Worm (Caenorhabditis elegans) whole organism, L2 larva: ENCODE measurements around the gene K12B6.9.

Experiments used
- R02D3.7 ChIP-seq: fragments of 150-350 bp; optimal IDR thresholded peaks from 2 replicates; lab custom pipeline; 2014; ENCODE audit warnings: missing biosample characterization, missing genetic modification characterization
- elt-1 ChIP-seq: fragments of 150-350 bp; optimal IDR thresholded peaks from 2 replicates; lab custom pipeline; 2014; ENCODE audit warnings: missing biosample characterization, missing genetic modification characterization
- elt-3 ChIP-seq: sonication (generic microtip); optimal IDR thresholded peaks from 2 replicates; lab custom pipeline; 2017; ENCODE audit warnings: missing biosample characterization, missing genetic modification characterization
- fos-1 ChIP-seq: fragments of 150-350 bp; optimal IDR thresholded peaks from 2 replicates; lab custom pipeline; 2014; ENCODE audit warnings: missing biosample characterization, missing genetic modification characterization
- lin-13 ChIP-seq: fragments of 150-350 bp; optimal IDR thresholded peaks from 2 replicates; lab custom pipeline; 2014; ENCODE audit warnings: missing biosample characterization, missing genetic modification reagents, missing genetic modification characterization
- lsy-2 ChIP-seq, 2 experiments: fragments of 150-350 bp in 1 of 2; sonication (generic microtip) in 1 of 2; optimal IDR thresholded peaks; 2 replicates each; lab custom pipeline; 2014 to 2017; ENCODE audit warnings: missing biosample characterization in 2 of 2, missing genetic modification characterization in 2 of 2
- nhr-11 ChIP-seq: fragments of 150-350 bp; optimal IDR thresholded peaks from 2 replicates; lab custom pipeline; 2014; ENCODE audit warnings: missing biosample characterization, missing genetic modification characterization
- nhr-12 ChIP-seq: fragments of 150-350 bp; optimal IDR thresholded peaks from 2 replicates; lab custom pipeline; 2014; ENCODE audit warnings: missing biosample characterization, missing genetic modification characterization
- nhr-23 ChIP-seq: fragments of 150-350 bp; optimal IDR thresholded peaks from 2 replicates; lab custom pipeline; 2014; ENCODE audit warnings: missing biosample characterization, missing genetic modification reagents, missing genetic modification characterization
- nhr-25 ChIP-seq: fragments of 150-350 bp; sonication (generic microtip); optimal IDR thresholded peaks from 3 replicates; lab custom pipeline; 2014; ENCODE audit warnings: missing biosample characterization, missing genetic modification characterization
- snpc-4 ChIP-seq: fragments of 150-350 bp; optimal IDR thresholded peaks from 2 replicates; lab custom pipeline; 2014; ENCODE audit warnings: missing biosample characterization, missing genetic modification characterization
- zag-1 ChIP-seq: fragments of 150-350 bp; optimal IDR thresholded peaks from 2 replicates; lab custom pipeline; 2014; ENCODE audit warnings: missing biosample characterization, missing genetic modification characterization

- no peak for TF ChIP-seq elt-3 (tag; lab: Kevin White, UChicago)
- no peak for TF ChIP-seq nhr-23 (tag; lab: Kevin White, UChicago)
- no peak for TF ChIP-seq nhr-25 (tag; lab: Kevin White, UChicago)
- no peak for TF ChIP-seq nhr-12 (tag; lab: Kevin White, UChicago)
- TF ChIP-seq elt-1 = no peak
- TF ChIP-seq snpc-4 (tag; lab: Kevin White, UChicago) = no peak
- no peak for TF ChIP-seq lin-13
- TF ChIP-seq R02D3.7 = no peak
- no peak for TF ChIP-seq lsy-2 (tag; optimal IDR thresholded peaks at IDR 0.05; lab: Kevin White, UChicago)
- TF ChIP-seq zag-1 (tag; lab: Kevin White, UChicago) = no peak
- no peak for TF ChIP-seq fos-1 (tag; lab: Kevin White, UChicago)
- no peak for TF ChIP-seq nhr-11 (tag; lab: Kevin White, UChicago)
Measured at ce11 chrV:6277178-6277834, 15.2 kb downstream of the K12B6.9 start.
